Worm (Caenorhabditis elegans) whole organism, L4 larva: Measurements from ENCODE around the gene txdc-12.2.

ENCODE experiments used
- R02D3.7 ChIP-seq: fragments of 150-350 bp; sonication (generic microtip); optimal IDR thresholded peaks from 3 replicates; lab custom pipeline; 2014; ENCODE audit warnings: missing biosample characterization, missing genetic modification characterization
- aly-2 ChIP-seq: sonication (generic microtip); optimal IDR thresholded peaks from 2 replicates; lab custom pipeline; 2018; ENCODE audit warnings: missing biosample characterization, missing genetic modification characterization
- ama-1 ChIP-seq: fragments of 150-350 bp; optimal IDR thresholded peaks from 2 replicates; lab custom pipeline; 2014; ENCODE audit warnings: inconsistent platforms, mixed read lengths
- ceh-44 ChIP-seq: fragments of 200-800 bp; sonication (Bioruptor generic); IDR thresholded peaks from 2 replicates; pipeline ENCODE4 v1.3.6; 2022; ENCODE audit warnings: missing genetic modification reagents, missing genetic modification characterization, missing compliant biosample characterization
- nhr-25 ChIP-seq: sonication (generic microtip); optimal IDR thresholded peaks from 2 replicates; lab custom pipeline; 2017; ENCODE audit warnings: missing genetic modification characterization, mild to moderate bottlenecking, missing compliant biosample characterization, antibody characterized with exemption, moderate library complexity, borderline replicate concordance; ENCODE audit not compliant: insufficient read depth
- nhr-28 ChIP-seq: fragments of 150-350 bp; optimal IDR thresholded peaks from 2 replicates; lab custom pipeline; 2014; ENCODE audit warnings: missing biosample characterization, missing genetic modification characterization
- unc-62 ChIP-seq, 3 experiments: fragments of 150-350 bp in 1 of 3; sonication (generic microtip); optimal IDR thresholded peaks in 2 of 3; peaks in 1 of 3; 1 replicate in 1 of 3; 2 replicates in 2 of 3; lab custom pipeline; 2014 to 2017; ENCODE audit warnings: missing biosample characterization in 3 of 3, missing genetic modification characterization in 3 of 3, missing genetic modification reagents in 3 of 3, missing genotype in 1 of 3
- zag-1 ChIP-seq: fragments of 150-350 bp; optimal IDR thresholded peaks from 2 replicates; lab custom pipeline; 2014; ENCODE audit warnings: missing biosample characterization, missing genetic modification characterization
- ztf-11 ChIP-seq: fragments of 150-350 bp; optimal IDR thresholded peaks from 2 replicates; lab custom pipeline; 2014; ENCODE audit warnings: missing biosample characterization, missing genetic modification characterization

DNA sequence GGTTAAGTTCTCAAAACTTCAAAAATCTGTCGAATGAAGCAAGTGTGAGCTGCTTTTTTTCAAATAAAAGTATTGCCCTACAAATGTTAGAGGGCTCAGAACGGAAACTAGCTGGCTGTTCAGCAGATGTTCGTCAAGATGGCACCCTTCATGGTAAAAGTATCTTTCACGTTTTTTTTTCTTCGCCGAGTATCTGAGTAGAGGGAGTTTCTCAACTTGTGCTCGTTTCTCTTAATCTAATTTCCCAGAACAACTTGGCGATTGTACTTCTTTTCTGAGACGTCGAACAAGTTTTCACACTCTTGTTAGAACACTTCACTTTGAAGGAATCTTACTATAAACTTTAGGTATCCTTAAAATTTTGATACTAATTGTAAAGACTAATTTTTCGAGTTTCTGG, 13.5 kb downstream of the txdc-12.2 start:
- no peak for TF ChIP-seq ztf-11
- TF ChIP-seq ama-1 (lab: Kevin White, UChicago), result no peak
- TF ChIP-seq nhr-25 (tag; lab: Kevin White, UChicago), result no peak
- no peak for TF ChIP-seq aly-2 (tag; lab: Kevin White, UChicago)
- TF ChIP-seq nhr-28 (tag; lab: Kevin White, UChicago), result no peak
- no peak for TF ChIP-seq unc-62 (GFP tag; optimal IDR thresholded peaks at IDR 0.05 in 1 of 2; lab: Kevin White, UChicago)
- no peak for TF ChIP-seq unc-62 (tag; optimal IDR thresholded peaks at IDR 0.05; lab: Kevin White, UChicago)
- no peak for TF ChIP-seq zag-1
- TF ChIP-seq ceh-44, result no peak
- no peak for TF ChIP-seq R02D3.7 (tag; lab: Kevin White, UChicago)
